Worm (Caenorhabditis elegans) whole organism, late embryonic: Measurements from ENCODE around the gene tag-266.
A peak's percentile ranks its signal among the peaks of the same experiment; 100 is the strongest.

Source experiments
- F13H6.1 ChIP-seq: sonication (generic microtip); optimal IDR thresholded peaks from 2 replicates; lab custom pipeline; 2016; ENCODE audit warnings: missing genetic modification characterization, missing compliant biosample characterization
- K02D7.2 ChIP-seq: sonication (generic microtip); optimal IDR thresholded peaks from 2 replicates; lab custom pipeline; 2017; ENCODE audit warnings: mild to moderate bottlenecking, missing genetic modification characterization, missing compliant biosample characterization
- Y22D7AL.16 ChIP-seq: sonication (generic microtip); optimal IDR thresholded peaks from 2 replicates; lab custom pipeline; 2016; ENCODE audit warnings: missing genetic modification characterization, missing compliant biosample characterization
- ahr-1 ChIP-seq: sonication (generic microtip); optimal IDR thresholded peaks from 2 replicates; lab custom pipeline; 2016; ENCODE audit warnings: missing genetic modification characterization, missing compliant biosample characterization
- ceh-2 ChIP-seq: sonication (generic microtip); optimal IDR thresholded peaks from 2 replicates; lab custom pipeline; 2016; ENCODE audit warnings: missing genotype, missing genetic modification characterization, missing compliant biosample characterization
- ceh-22 ChIP-seq: sonication (generic microtip); optimal IDR thresholded peaks from 2 replicates; lab custom pipeline; 2017; ENCODE audit warnings: missing biosample characterization, missing genetic modification characterization
- ceh-24 ChIP-seq: sonication (generic microtip); optimal IDR thresholded peaks from 2 replicates; lab custom pipeline; 2016; ENCODE audit warnings: mild to moderate bottlenecking, missing genetic modification characterization, missing compliant biosample characterization
- ceh-30 ChIP-seq: fragments of 150-350 bp; optimal IDR thresholded peaks from 2 replicates; lab custom pipeline; 2014; ENCODE audit warnings: missing biosample characterization, missing genetic modification characterization
- ceh-48 ChIP-seq: sonication (generic microtip); optimal IDR thresholded peaks from 2 replicates; lab custom pipeline; 2016; ENCODE audit warnings: missing genetic modification characterization, inconsistent platforms, missing compliant biosample characterization
- ceh-9 ChIP-seq: sonication (generic microtip); optimal IDR thresholded peaks from 2 replicates; lab custom pipeline; 2016; ENCODE audit warnings: mild to moderate bottlenecking, missing genetic modification characterization, inconsistent platforms, missing compliant biosample characterization
- dve-1 ChIP-seq: sonication (generic microtip); optimal IDR thresholded peaks from 2 replicates; lab custom pipeline; 2017; ENCODE audit warnings: antibody characterized with exemption, mild to moderate bottlenecking, missing genetic modification characterization, missing compliant biosample characterization
- elt-2 ChIP-seq: sonication (generic microtip); optimal IDR thresholded peaks from 2 replicates; lab custom pipeline; 2016; ENCODE audit warnings: missing genetic modification reagents, missing genetic modification characterization, missing compliant biosample characterization
- ets-4 ChIP-seq: sonication (generic microtip); optimal IDR thresholded peaks from 2 replicates; lab custom pipeline; 2016; ENCODE audit warnings: missing genetic modification characterization, missing compliant biosample characterization
- fax-1 ChIP-seq: sonication (generic microtip); optimal IDR thresholded peaks from 2 replicates; lab custom pipeline; 2016; ENCODE audit warnings: missing genotype, missing genetic modification characterization, missing compliant biosample characterization
- gmeb-2 ChIP-seq: sonication (generic microtip); optimal IDR thresholded peaks from 2 replicates; lab custom pipeline; 2016; ENCODE audit warnings: missing genetic modification characterization, inconsistent platforms, missing compliant biosample characterization
- hlh-13 ChIP-seq: fragments of 200-800 bp; sonication (Bioruptor generic); optimal IDR thresholded peaks from 2 replicates; lab custom pipeline; 2018; ENCODE audit warnings: mild to moderate bottlenecking, missing genetic modification characterization, missing compliant biosample characterization
- hlh-30 ChIP-seq: sonication (generic microtip); optimal IDR thresholded peaks from 2 replicates; lab custom pipeline; 2017; ENCODE audit warnings: antibody characterized with exemption, missing genetic modification characterization, missing compliant biosample characterization; ENCODE audit not compliant: insufficient read depth
- hlh-8 ChIP-seq: sonication (generic microtip); optimal IDR thresholded peaks from 2 replicates; lab custom pipeline; 2016; ENCODE audit warnings: missing genotype, missing genetic modification characterization, missing compliant biosample characterization
- lim-6 ChIP-seq: sonication (generic microtip); optimal IDR thresholded peaks from 2 replicates; lab custom pipeline; 2016; ENCODE audit warnings: missing genetic modification characterization, missing compliant biosample characterization
- mec-3 ChIP-seq: sonication (generic microtip); optimal IDR thresholded peaks from 2 replicates; lab custom pipeline; 2016; ENCODE audit warnings: borderline replicate concordance, missing genetic modification characterization, missing compliant biosample characterization
- nfya-1 ChIP-seq: sonication (generic microtip); optimal IDR thresholded peaks from 2 replicates; lab custom pipeline; 2017; ENCODE audit warnings: missing genetic modification characterization, mild to moderate bottlenecking, missing compliant biosample characterization, antibody characterized with exemption, moderate library complexity
- nhr-11 ChIP-seq: fragments of 150-350 bp; optimal IDR thresholded peaks from 2 replicates; lab custom pipeline; 2014; ENCODE audit warnings: missing biosample characterization, missing genetic modification characterization
- pat-9 ChIP-seq: fragments of 200-800 bp; sonication (Bioruptor generic); optimal IDR thresholded peaks from 2 replicates; lab custom pipeline; 2018; ENCODE audit warnings: mild to moderate bottlenecking, missing genetic modification characterization, moderate library complexity, missing compliant biosample characterization
- pax-1 ChIP-seq: fragments of 150-350 bp; optimal IDR thresholded peaks from 2 replicates; lab custom pipeline; 2014; ENCODE audit warnings: missing biosample characterization, missing genetic modification characterization
- pha-2 ChIP-seq: sonication (generic microtip); optimal IDR thresholded peaks from 2 replicates; lab custom pipeline; 2017; ENCODE audit warnings: mild to moderate bottlenecking, missing genetic modification characterization, missing compliant biosample characterization
- pqm-1 ChIP-seq: sonication (generic microtip); optimal IDR thresholded peaks from 2 replicates; lab custom pipeline; 2016; ENCODE audit warnings: missing genetic modification characterization, missing compliant biosample characterization
- pros-1 ChIP-seq: fragments of 150-350 bp; optimal IDR thresholded peaks from 2 replicates; lab custom pipeline; 2014; ENCODE audit warnings: missing biosample characterization, missing genetic modification reagents, missing genetic modification characterization
- rnt-1 ChIP-seq: sonication (generic microtip); optimal IDR thresholded peaks from 2 replicates; lab custom pipeline; 2016; ENCODE audit warnings: missing genetic modification characterization, missing compliant biosample characterization
- sox-2 ChIP-seq: fragments of 200-800 bp; sonication (Bioruptor generic); IDR thresholded peaks from 2 replicates; pipeline ENCODE4 v1.3.6; 2022; ENCODE audit warnings: missing genetic modification reagents, missing genetic modification characterization, missing compliant biosample characterization
- tbx-2 ChIP-seq: sonication (generic microtip); optimal IDR thresholded peaks from 2 replicates; lab custom pipeline; 2016; ENCODE audit warnings: missing genetic modification characterization, missing compliant biosample characterization
- tbx-7 ChIP-seq: sonication (generic microtip); optimal IDR thresholded peaks from 2 replicates; lab custom pipeline; 2016; ENCODE audit warnings: missing genotype, missing genetic modification characterization, missing compliant biosample characterization
- unc-42 ChIP-seq: sonication (generic microtip); optimal IDR thresholded peaks from 2 replicates; lab custom pipeline; 2016; ENCODE audit warnings: missing genotype, missing genetic modification characterization, missing compliant biosample characterization
- unc-86 ChIP-seq: sonication (generic microtip); optimal IDR thresholded peaks from 2 replicates; lab custom pipeline; 2016; ENCODE audit warnings: missing genetic modification characterization, missing compliant biosample characterization
- zip-5 ChIP-seq: sonication (generic microtip); optimal IDR thresholded peaks from 2 replicates; lab custom pipeline; 2016; ENCODE audit warnings: missing genetic modification characterization, missing compliant biosample characterization

tag-266 gene

DNA sequence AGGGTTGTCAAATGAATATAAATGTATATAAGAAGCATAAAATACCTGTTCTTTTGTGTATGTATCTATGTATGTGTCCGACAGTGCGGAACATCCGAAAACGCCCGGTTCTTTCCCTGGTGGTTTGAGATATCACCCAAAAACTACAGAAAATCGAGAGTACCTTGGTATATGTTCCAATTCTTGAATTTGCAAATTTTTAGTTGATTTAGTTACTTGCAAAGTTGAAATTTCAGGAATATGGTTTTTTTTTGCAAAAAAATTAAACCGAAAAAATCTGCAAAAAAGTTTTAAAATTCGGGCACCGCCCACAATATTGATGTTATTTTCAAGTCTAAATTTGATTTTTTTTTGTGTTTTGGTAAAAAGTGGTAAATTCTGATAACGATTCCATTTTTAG, 22.6 kb downstream of the tag-266 start, which contains the start of gene T19C3.2:
Gene T19C3.2, minus strand, starts transcription at position 101 of the 400 bp plus-strand sequence.
- no peak for TF ChIP-seq nfya-1
- TF ChIP-seq hlh-30 (tag; lab: Kevin White, UChicago) = no peak
- TF ChIP-seq, all 69 proteins: peak for 0

- TF ChIP-seq unc-42 (tag; lab: Kevin White, UChicago) (peak; percentile 10), pros-1 (tag; lab: Kevin White, UChicago) (no peak), pat-9 (tag; lab: Kevin White, UChicago) (no peak)
These were observed 25.6 kb downstream of the tag-266 start, which contains the start of gene T19C3.3 for ce11 chrIII:614447-614846. Gene T19C3.3, minus strand, starts transcription at chrIII:614547.

DNA sequence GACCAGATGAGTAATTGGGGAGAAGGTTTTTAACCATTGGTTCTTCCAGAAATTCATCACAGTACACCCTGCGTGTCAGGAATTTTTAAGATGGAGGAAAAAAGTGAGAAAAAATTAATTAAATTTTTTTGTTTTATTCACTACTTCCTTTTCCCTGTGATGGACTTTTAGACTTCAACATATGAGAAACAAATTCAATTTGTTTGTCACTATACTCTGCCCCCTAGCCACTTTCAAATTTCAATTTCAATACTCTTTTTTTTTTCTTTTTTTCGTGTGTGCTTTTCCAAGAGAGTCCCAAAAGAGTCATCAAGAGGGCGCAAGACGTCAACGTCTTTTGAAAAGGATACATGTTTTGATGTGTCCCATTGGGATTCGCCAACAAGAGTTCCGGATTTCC, 27.3 kb downstream of the tag-266 start:
- TF ChIP-seq ceh-2 (tag; lab: Kevin White, UChicago) (no peak), ets-4 (no peak), unc-42 (tag; lab: Kevin White, UChicago) (peak; percentile 77)

ce11 chrIII:611900-612299, 28.1 kb downstream of the tag-266 start:
- TF ChIP-seq unc-42 (tag; lab: Kevin White, UChicago) (peak; percentile 96), elt-2 (tag; lab: Kevin White, UChicago) (no peak)

DNA sequence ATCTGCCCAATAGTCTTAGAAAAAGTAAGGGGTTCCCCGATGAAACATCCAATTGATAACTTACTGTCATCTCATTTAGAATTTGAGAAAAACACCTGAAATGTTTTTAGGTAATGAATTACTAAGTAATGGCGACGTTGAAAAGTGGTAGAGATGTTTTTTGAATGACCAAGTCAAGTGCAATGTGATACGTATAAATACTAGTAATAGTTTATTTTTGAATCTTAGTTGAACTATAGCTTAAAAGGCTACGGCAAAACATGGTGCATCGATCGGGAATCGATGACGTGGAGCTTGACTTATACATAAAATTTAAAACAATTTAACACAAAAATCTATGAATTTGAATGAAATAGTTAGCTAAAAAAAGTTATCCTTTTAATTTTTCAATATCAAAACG, 30.5 kb downstream of the tag-266 start, which contains the start of gene best-17:
Gene best-17, minus strand, starts transcription at position 101 of the 400 bp plus-strand sequence.
- TF ChIP-seq pax-1 (no peak), tbx-7 (tag; lab: Kevin White, UChicago) (no peak), ceh-48 (no peak), tbx-2 (no peak), sox-2 (GFP tag; lab: Robert Waterston, UW) (no peak), ceh-9 (tag; lab: Kevin White, UChicago) (no peak), gmeb-2 (tag; lab: Kevin White, UChicago) (no peak)

ce11 chrIII:605415-606054, 34.5 kb downstream of the tag-266 start, which contains the start of the genes Y55B1AR.4 and ttr-7:
Gene Y55B1AR.4, minus strand, starts transcription at chrIII:605515.
Gene ttr-7, plus strand, starts transcription at chrIII:606004.
- TF ChIP-seq fax-1 (tag; lab: Kevin White, UChicago) = no peak
- no peak for TF ChIP-seq Y22D7AL.16 (tag; lab: Kevin White, UChicago)
- no peak for TF ChIP-seq pqm-1 (tag; lab: Kevin White, UChicago)
- no peak for TF ChIP-seq ets-4
- no peak for TF ChIP-seq zip-5 (tag; lab: Kevin White, UChicago)
- no peak for TF ChIP-seq nhr-11 (tag; lab: Kevin White, UChicago)
- no peak for TF ChIP-seq pros-1 (tag; lab: Kevin White, UChicago)
- TF ChIP-seq elt-2 (tag; lab: Kevin White, UChicago) = no peak
- no peak for TF ChIP-seq ceh-24 (tag; lab: Kevin White, UChicago)

ce11 chrIII:600316-600932, 39.6 kb downstream of the tag-266 start, which contains the start of gene lec-6:
Gene lec-6, minus strand, starts transcription at chrIII:600366.
- TF ChIP-seq elt-2 (tag; lab: Kevin White, UChicago) = peak; percentile 55
- TF ChIP-seq dve-1 (tag; lab: Kevin White, UChicago) = no peak

- TF ChIP-seq pha-2 (tag; lab: Kevin White, UChicago) (no peak), ceh-30 (tag; lab: Kevin White, UChicago) (no peak), rnt-1 (tag; lab: Kevin White, UChicago) (no peak), mec-3 (tag; lab: Kevin White, UChicago) (no peak), K02D7.2 (tag; lab: Kevin White, UChicago) (no peak), lim-6 (tag; lab: Kevin White, UChicago) (no peak), gmeb-2 (tag; lab: Kevin White, UChicago) (no peak), unc-86 (tag; lab: Kevin White, UChicago) (no peak), pat-9 (tag; lab: Kevin White, UChicago) (no peak), F13H6.1 (tag; lab: Kevin White, UChicago) (no peak), hlh-13 (GFP tag; lab: Kevin White, UChicago) (no peak), ahr-1 (tag; lab: Kevin White, UChicago) (no peak), ceh-22 (tag; lab: Kevin White, UChicago) (no peak), hlh-8 (no peak)
These were observed 40.7 kb downstream of the tag-266 start for ce11 chrIII:599279-599678.
